Worm (Caenorhabditis elegans) whole organism, L1 larva: ENCODE data around the gene dap-3.
A peak's percentile ranks its signal among the peaks of the same experiment; 100 is the strongest.

ENCODE experiments used
- C04F5.9 ChIP-seq: sonication (generic microtip); optimal IDR thresholded peaks from 2 replicates; lab custom pipeline; 2016; ENCODE audit warnings: missing genetic modification characterization, missing compliant biosample characterization
- C16A3.4 ChIP-seq: fragments of 150-350 bp; optimal IDR thresholded peaks from 2 replicates; lab custom pipeline; 2014; ENCODE audit warnings: missing biosample characterization, missing genetic modification characterization
- aly-2 ChIP-seq: fragments of 150-350 bp; optimal IDR thresholded peaks from 2 replicates; lab custom pipeline; 2014; ENCODE audit warnings: missing biosample characterization, missing genetic modification characterization
- ama-1 ChIP-seq: fragments of 150-350 bp; optimal IDR thresholded peaks from 2 replicates; lab custom pipeline; 2014
- blmp-1 ChIP-seq: fragments of 150-350 bp; optimal IDR thresholded peaks from 2 replicates; lab custom pipeline; 2014; ENCODE audit warnings: missing biosample characterization, missing genetic modification characterization
- ceh-8 ChIP-seq: fragments of 200-800 bp; sonication (Bioruptor generic); optimal IDR thresholded peaks from 2 replicates; lab custom pipeline; 2018; ENCODE audit warnings: mild to moderate bottlenecking, missing genetic modification characterization, moderate library complexity, missing compliant biosample characterization
- ceh-82 ChIP-seq, 3 experiments: fragments of 150-350 bp in 1 of 3; sonication (generic microtip) in 2 of 3; optimal IDR thresholded peaks; 2 replicates each; lab custom pipeline; 2014 to 2017; ENCODE audit warnings: missing biosample characterization in 3 of 3, missing genetic modification characterization in 3 of 3
- dpl-1 ChIP-seq, 3 experiments: fragments of 150-350 bp in 2 of 3; sonication (generic microtip) in 1 of 3; optimal IDR thresholded peaks; 2 replicates each; lab custom pipeline; 2014 to 2017; ENCODE audit warnings: missing biosample characterization in 3 of 3, missing genetic modification characterization in 3 of 3, missing genetic modification reagents in 3 of 3
- dsc-1 ChIP-seq: sonication (generic microtip); optimal IDR thresholded peaks from 2 replicates; lab custom pipeline; 2016; ENCODE audit warnings: mild to moderate bottlenecking, missing genetic modification characterization, missing compliant biosample characterization
- efl-3 ChIP-seq: fragments of 200-800 bp; sonication (Bioruptor generic); optimal IDR thresholded peaks from 2 replicates; lab custom pipeline; 2018; ENCODE audit warnings: mild to moderate bottlenecking, missing genetic modification characterization, missing compliant biosample characterization
- egl-27 ChIP-seq, 2 experiments: fragments of 150-350 bp in 1 of 2; sonication (generic microtip); optimal IDR thresholded peaks; 3 replicates each; lab custom pipeline; 2017 to 2018; ENCODE audit warnings: missing biosample characterization in 2 of 2, missing genetic modification characterization in 2 of 2, missing genetic modification reagents in 2 of 2
- elt-3 ChIP-seq, 6 experiments: fragments of 150-350 bp in 1 of 6; sonication (generic microtip); optimal IDR thresholded peaks; 2 replicates each; lab custom pipeline; 2017 to 2018; ENCODE audit warnings: missing biosample characterization in 6 of 6, missing genetic modification characterization in 6 of 6, inconsistent platforms in 1 of 6
- fkh-10 ChIP-seq: sonication (generic microtip); optimal IDR thresholded peaks from 2 replicates; lab custom pipeline; 2017; ENCODE audit warnings: missing biosample characterization, missing genetic modification reagents, missing genetic modification characterization
- fkh-8 ChIP-seq: sonication (generic microtip); optimal IDR thresholded peaks from 2 replicates; lab custom pipeline; 2016; ENCODE audit warnings: mild to moderate bottlenecking, missing genetic modification characterization, missing compliant biosample characterization
- fos-1 ChIP-seq: fragments of 150-350 bp; optimal IDR thresholded peaks from 2 replicates; lab custom pipeline; 2014; ENCODE audit warnings: missing biosample characterization, missing genetic modification characterization
- hlh-17 ChIP-seq: fragments of 200-800 bp; sonication (Bioruptor generic); optimal IDR thresholded peaks from 2 replicates; lab custom pipeline; 2018; ENCODE audit warnings: missing genetic modification characterization, mild to moderate bottlenecking, missing compliant biosample characterization, moderate library complexity, borderline replicate concordance
- hlh-4 ChIP-seq: sonication (generic microtip); optimal IDR thresholded peaks from 2 replicates; lab custom pipeline; 2016; ENCODE audit warnings: mild to moderate bottlenecking, missing genetic modification characterization, missing compliant biosample characterization
- hpl-2 ChIP-seq: fragments of 150-350 bp; optimal IDR thresholded peaks from 2 replicates; lab custom pipeline; 2014; ENCODE audit warnings: missing biosample characterization, missing genetic modification reagents, missing genetic modification characterization
- irx-1 ChIP-seq: sonication (generic microtip); optimal IDR thresholded peaks from 2 replicates; lab custom pipeline; 2016; ENCODE audit warnings: missing genetic modification characterization, missing compliant biosample characterization
- isw-1 ChIP-seq: fragments of 200-800 bp; sonication (Bioruptor generic); IDR thresholded peaks from 2 replicates; pipeline ENCODE4 v1.3.6; 2022; ENCODE audit warnings: missing genetic modification characterization, missing compliant biosample characterization
- jun-1 ChIP-seq: fragments of 150-350 bp; optimal IDR thresholded peaks from 2 replicates; lab custom pipeline; 2014; ENCODE audit warnings: missing biosample characterization, missing genetic modification reagents, missing genetic modification characterization
- lin-14 ChIP-seq: fragments of 200-800 bp; sonication (Bioruptor generic); optimal IDR thresholded peaks from 2 replicates; lab custom pipeline; 2018; ENCODE audit warnings: mild to moderate bottlenecking, missing genetic modification characterization, moderate library complexity, missing compliant biosample characterization
- lin-15B ChIP-seq: fragments of 150-350 bp; sonication (generic microtip); optimal IDR thresholded peaks from 3 replicates; lab custom pipeline; 2014; ENCODE audit warnings: missing biosample characterization, missing genetic modification characterization
- lin-35 ChIP-seq, 2 experiments: fragments of 150-350 bp; optimal IDR thresholded peaks; 2 replicates each; lab custom pipeline; 2014; ENCODE audit warnings: missing biosample characterization in 2 of 2, missing genetic modification characterization in 2 of 2, missing genetic modification reagents in 2 of 2
- lin-39 ChIP-seq: fragments of 150-350 bp; optimal IDR thresholded peaks from 2 replicates; lab custom pipeline; 2014; ENCODE audit warnings: missing biosample characterization, missing genetic modification reagents, missing genetic modification characterization
- lir-3 ChIP-seq: sonication (generic microtip); optimal IDR thresholded peaks from 2 replicates; lab custom pipeline; 2016; ENCODE audit warnings: mild to moderate bottlenecking, missing genetic modification characterization, moderate library complexity, missing compliant biosample characterization; ENCODE audit not compliant: poor library complexity
- lsy-2 ChIP-seq, 2 experiments: fragments of 150-350 bp; optimal IDR thresholded peaks; 2 replicates each; lab custom pipeline; 2014; ENCODE audit warnings: missing biosample characterization in 2 of 2, missing genetic modification characterization in 2 of 2
- mab-9 ChIP-seq: fragments of 200-800 bp; sonication (Bioruptor generic); IDR thresholded peaks from 2 replicates; pipeline ENCODE4 v1.3.6; 2022; ENCODE audit warnings: missing genetic modification reagents, missing genetic modification characterization, missing compliant biosample characterization
- mef-2 ChIP-seq: fragments of 150-350 bp; optimal IDR thresholded peaks from 2 replicates; lab custom pipeline; 2014; ENCODE audit warnings: missing biosample characterization, missing genetic modification characterization
- nhr-11 ChIP-seq: fragments of 150-350 bp; optimal IDR thresholded peaks from 2 replicates; lab custom pipeline; 2014; ENCODE audit warnings: missing biosample characterization, missing genetic modification characterization
- nhr-12 ChIP-seq: sonication (generic microtip); optimal IDR thresholded peaks from 2 replicates; lab custom pipeline; 2017; ENCODE audit warnings: missing biosample characterization, missing genetic modification characterization
- nhr-237 ChIP-seq: fragments of 150-350 bp; optimal IDR thresholded peaks from 2 replicates; lab custom pipeline; 2014; ENCODE audit warnings: missing biosample characterization, missing genetic modification characterization
- nhr-28 ChIP-seq: fragments of 150-350 bp; optimal IDR thresholded peaks from 2 replicates; lab custom pipeline; 2014; ENCODE audit warnings: missing biosample characterization, missing genetic modification characterization
- nhr-47 ChIP-seq: sonication (generic microtip); optimal IDR thresholded peaks from 2 replicates; lab custom pipeline; 2016; ENCODE audit warnings: mild to moderate bottlenecking, missing genetic modification characterization, moderate library complexity, missing compliant biosample characterization
- nhr-71 ChIP-seq: sonication (generic microtip); optimal IDR thresholded peaks from 2 replicates; lab custom pipeline; 2016; ENCODE audit warnings: mild to moderate bottlenecking, missing genetic modification characterization, moderate library complexity, missing compliant biosample characterization
- nhr-76 ChIP-seq: sonication (generic microtip); optimal IDR thresholded peaks from 2 replicates; lab custom pipeline; 2017; ENCODE audit warnings: missing biosample characterization, missing genetic modification characterization
- nhr-77 ChIP-seq: fragments of 150-350 bp; optimal IDR thresholded peaks from 2 replicates; lab custom pipeline; 2014; ENCODE audit warnings: missing biosample characterization, missing genetic modification characterization
- nhr-84 ChIP-seq: sonication (generic microtip); optimal IDR thresholded peaks from 2 replicates; lab custom pipeline; 2017; ENCODE audit warnings: missing biosample characterization, missing genetic modification characterization
- pqm-1 ChIP-seq: sonication (generic microtip); optimal IDR thresholded peaks from 3 replicates; lab custom pipeline; 2017; ENCODE audit warnings: missing biosample characterization, missing genetic modification characterization
- rnt-1 ChIP-seq: sonication (generic microtip); optimal IDR thresholded peaks from 2 replicates; lab custom pipeline; 2016; ENCODE audit warnings: mild to moderate bottlenecking, missing genetic modification characterization, moderate library complexity, missing compliant biosample characterization
- skn-1 ChIP-seq: fragments of 150-350 bp; optimal IDR thresholded peaks from 2 replicates; lab custom pipeline; 2014; ENCODE audit warnings: missing biosample characterization, missing genetic modification characterization
- snpc-4 ChIP-seq: fragments of 150-350 bp; optimal IDR thresholded peaks from 2 replicates; lab custom pipeline; 2014; ENCODE audit warnings: missing biosample characterization, missing genetic modification characterization
- snu-23 ChIP-seq: sonication (generic microtip); optimal IDR thresholded peaks from 2 replicates; lab custom pipeline; 2016; ENCODE audit warnings: missing genetic modification characterization, missing compliant biosample characterization
- swsn-7 ChIP-seq: sonication (generic microtip); optimal IDR thresholded peaks from 2 replicates; lab custom pipeline; 2016; ENCODE audit warnings: missing genetic modification characterization, missing compliant biosample characterization
- tbx-2 ChIP-seq: sonication (generic microtip); optimal IDR thresholded peaks from 2 replicates; lab custom pipeline; 2016; ENCODE audit warnings: missing genetic modification characterization, missing compliant biosample characterization
- unc-130 ChIP-seq: fragments of 150-350 bp; optimal IDR thresholded peaks from 2 replicates; lab custom pipeline; 2017; ENCODE audit warnings: missing biosample characterization, missing genetic modification characterization, inconsistent platforms
- unc-30 ChIP-seq: sonication (generic microtip); optimal IDR thresholded peaks from 2 replicates; lab custom pipeline; 2017; ENCODE audit warnings: missing biosample characterization, missing genetic modification characterization
- unc-62 ChIP-seq: fragments of 150-350 bp; optimal IDR thresholded peaks from 2 replicates; lab custom pipeline; 2014; ENCODE audit warnings: missing biosample characterization, missing genetic modification reagents, missing genetic modification characterization
- xbp-1 ChIP-seq: sonication (generic microtip); optimal IDR thresholded peaks from 2 replicates; lab custom pipeline; 2016; ENCODE audit warnings: missing genetic modification characterization, missing compliant biosample characterization
- zip-4 ChIP-seq: fragments of 200-800 bp; sonication (Bioruptor generic); optimal IDR thresholded peaks from 2 replicates; lab custom pipeline; 2018; ENCODE audit warnings: mild to moderate bottlenecking, missing genetic modification characterization, moderate library complexity, missing compliant biosample characterization
- ztf-11 ChIP-seq, 2 experiments: sonication (generic microtip); optimal IDR thresholded peaks; 2 replicates each; lab custom pipeline; 2016 to 2017; ENCODE audit warnings: missing genetic modification characterization in 2 of 2, missing biosample characterization in 1 of 2, missing compliant biosample characterization in 1 of 2
- ztf-4 ChIP-seq: fragments of 150-350 bp; optimal IDR thresholded peaks from 2 replicates; lab custom pipeline; 2014; ENCODE audit warnings: missing biosample characterization, missing genetic modification characterization

The dap-3 gene

ce11 chrII:10551985-10552736, 28.8 kb upstream of the dap-3 start (continued):
- TF ChIP-seq isw-1 (GFP tag; lab: Robert Waterston, UW) (peak; percentile 80), fkh-10 (GFP tag; lab: Kevin White, UChicago) (peak; percentile 81), aly-2 (peak; percentile 97), nhr-28 (tag; lab: Kevin White, UChicago) (peak; percentile 45), lin-39 (peak; percentile 85), lin-14 (GFP tag; lab: Kevin White, UChicago) (peak; percentile 99), pqm-1 (tag; lab: Kevin White, UChicago) (no peak), xbp-1 (tag; lab: Kevin White, UChicago) (peak; percentile 90), unc-130 (tag; lab: Kevin White, UChicago) (peak; percentile 95), unc-62 (GFP tag; lab: Kevin White, UChicago) (no peak), C16A3.4 (tag; lab: Kevin White, UChicago) (peak; percentile 87), blmp-1 (tag; lab: Kevin White, UChicago) (peak; percentile 96), fos-1 (tag; lab: Kevin White, UChicago) (peak; percentile 91), irx-1 (tag; lab: Kevin White, UChicago) (peak; percentile 91), lin-15B (no peak), nhr-77 (tag; lab: Kevin White, UChicago) (peak; percentile 89), nhr-11 (tag; lab: Kevin White, UChicago) (peak; percentile 99), ceh-8 (GFP tag; lab: Kevin White, UChicago) (peak; percentile 85), ama-1 (peak; percentile 97), nhr-237 (peak; percentile 92), fkh-8 (tag; lab: Kevin White, UChicago) (peak; percentile 95), dsc-1 (tag; lab: Kevin White, UChicago) (peak; percentile 84), ceh-82 (tag; optimal IDR thresholded peaks at IDR 0.05; lab: Kevin White, UChicago) (peak; percentile 81 to 88 (median 87)), jun-1 (tag; lab: Kevin White, UChicago) (peak; percentile 95), lin-35 (GFP tag; optimal IDR thresholded peaks at IDR 0.05; lab: Kevin White, UChicago) (peak; percentile 82 to 89), tbx-2 (peak; percentile 98), mab-9 (GFP tag; lab: Robert Waterston, UW) (peak; percentile 68), lsy-2 (tag; optimal IDR thresholded peaks at IDR 0.05; lab: Kevin White, UChicago) (peak; percentile 92 to 96), mef-2 (tag; lab: Kevin White, UChicago) (peak; percentile 94), ztf-11 (tag; optimal IDR thresholded peaks at IDR 0.05; lab: Kevin White, UChicago) (peak in 1 of 2 experiments; percentile 66), lir-3 (peak; percentile 81), unc-30 (tag; lab: Kevin White, UChicago) (no peak), rnt-1 (peak; percentile 88), nhr-12 (tag; lab: Kevin White, UChicago) (no peak), hlh-4 (tag; lab: Kevin White, UChicago) (no peak), dpl-1 (GFP tag; optimal IDR thresholded peaks at IDR 0.05; lab: Kevin White, UChicago) (peak; percentile 67 to 75 (median 72)), nhr-76 (tag; lab: Kevin White, UChicago) (no peak), skn-1 (tag; lab: Kevin White, UChicago) (peak; percentile 96), egl-27 (tag; optimal IDR thresholded peaks at IDR 0.05; lab: Kevin White, UChicago) (peak; percentile 75 to 94), C04F5.9 (peak; percentile 82), ztf-4 (tag; lab: Kevin White, UChicago) (peak; percentile 95), elt-3 (tag; optimal IDR thresholded peaks at IDR 0.05; lab: Kevin White, UChicago) (peak in 3 of 6 experiments; percentile 26 to 97 (median 96)), nhr-47 (tag; lab: Kevin White, UChicago) (peak; percentile 97), nhr-84 (no peak), snu-23 (GFP tag; lab: Kevin White, UChicago) (peak; percentile 97), hlh-17 (GFP tag; lab: Kevin White, UChicago) (no peak), swsn-7 (peak; percentile 96), hpl-2 (GFP tag; lab: Kevin White, UChicago) (peak; percentile 93), efl-3 (GFP tag; lab: Kevin White, UChicago) (peak; percentile 33), snpc-4 (tag; lab: Kevin White, UChicago) (peak; percentile 77), nhr-71 (peak; percentile 99), zip-4 (GFP tag; lab: Kevin White, UChicago) (peak; percentile 63)
